Fruit fly (Drosophila melanogaster) whole organism, embryonic: ENCODE results near the gene ND-23.

Source experiments
- CG10979 ChIP-seq: fragments of 200-800 bp; sonication (Bioruptor generic); optimal IDR thresholded peaks from 2 replicates; lab custom pipeline; 2018; ENCODE audit warnings: missing biosample characterization, mild to moderate bottlenecking, missing genetic modification characterization, moderate library complexity
- CG11560 ChIP-seq: fragments of 200-800 bp; sonication (Bioruptor generic); IDR thresholded peaks from 3 replicates; pipeline ENCODE4 v1.3.6; 2022; ENCODE audit warnings: missing biosample characterization, missing genetic modification characterization
- CG1233 ChIP-seq: fragments of 200-800 bp; sonication (Bioruptor generic); optimal IDR thresholded peaks from 4 replicates; lab custom pipeline; 2018; ENCODE audit warnings: missing biosample characterization, mild to moderate bottlenecking, missing genetic modification characterization
- CG12391 ChIP-seq: fragments of 200-800 bp; sonication (Bioruptor generic); optimal IDR thresholded peaks from 3 replicates; lab custom pipeline; 2018; ENCODE audit warnings: missing biosample characterization, mild to moderate bottlenecking, missing genetic modification characterization, moderate library complexity
- CG14050 ChIP-seq: fragments of 200-800 bp; sonication (Bioruptor generic); IDR thresholded peaks from 3 replicates; pipeline ENCODE4 v1.3.6; 2022; ENCODE audit warnings: missing biosample characterization, missing genetic modification characterization
- CG15479 ChIP-seq: fragments of 200-800 bp; sonication (Bioruptor generic); optimal IDR thresholded peaks from 3 replicates; lab custom pipeline; 2019; ENCODE audit warnings: missing biosample characterization, mild to moderate bottlenecking, missing genetic modification characterization, moderate library complexity
- CG17568 ChIP-seq: fragments of 200-800 bp; sonication (Bioruptor generic); optimal IDR thresholded peaks from 2 replicates; lab custom pipeline; 2018; ENCODE audit warnings: missing biosample characterization, mild to moderate bottlenecking, missing genetic modification characterization, moderate library complexity
- CG17802 ChIP-seq: fragments of 200-800 bp; sonication (Bioruptor generic); optimal IDR thresholded peaks from 2 replicates; lab custom pipeline; 2018; ENCODE audit warnings: missing biosample characterization, mild to moderate bottlenecking, missing genetic modification characterization, moderate library complexity
- CG18764 ChIP-seq: fragments of 200-800 bp; sonication (Bioruptor generic); optimal IDR thresholded peaks from 3 replicates; lab custom pipeline; 2016; ENCODE audit warnings: missing biosample characterization, missing genetic modification characterization
- CG2116 ChIP-seq: fragments of 200-800 bp; sonication (Bioruptor generic); optimal IDR thresholded peaks from 3 replicates; lab custom pipeline; 2018; ENCODE audit warnings: missing biosample characterization, mild to moderate bottlenecking, missing genetic modification characterization
- CG42726 ChIP-seq: fragments of 200-800 bp; sonication (Bioruptor generic); IDR thresholded peaks from 2 replicates; pipeline ENCODE4 v1.3.6; 2022; ENCODE audit warnings: missing biosample characterization, missing genetic modification characterization; ENCODE audit not compliant: partially characterized antibody
- CG6689 ChIP-seq: fragments of 200-800 bp; sonication (Bioruptor generic); IDR thresholded peaks from 2 replicates; pipeline ENCODE4 v1.3.6; 2022; ENCODE audit warnings: missing biosample characterization, missing genetic modification characterization
- CG6765 ChIP-seq: fragments of 200-800 bp; sonication (Bioruptor generic); optimal IDR thresholded peaks from 3 replicates; lab custom pipeline; 2017; ENCODE audit warnings: missing biosample characterization, mild to moderate bottlenecking, missing genetic modification characterization
- CG7786 ChIP-seq: fragments of 200-800 bp; sonication (Bioruptor generic); optimal IDR thresholded peaks from 2 replicates; lab custom pipeline; 2016; ENCODE audit warnings: missing biosample characterization, missing genetic modification characterization
- Camta ChIP-seq: fragments of 200-800 bp; sonication (Bioruptor generic); optimal IDR thresholded peaks from 2 replicates; lab custom pipeline; 2016; ENCODE audit warnings: missing biosample characterization, missing genetic modification characterization
- CoRest ChIP-seq: fragments of 200-800 bp; sonication (Bioruptor generic); optimal IDR thresholded peaks from 3 replicates; lab custom pipeline; 2018; ENCODE audit warnings: missing biosample characterization, mild to moderate bottlenecking, missing genetic modification characterization, moderate library complexity
- Dref ChIP-seq: fragments of 200-800 bp; sonication (Bioruptor generic); IDR thresholded peaks from 2 replicates; pipeline ENCODE4 v1.3.6; 2022; ENCODE audit warnings: missing biosample characterization, missing genetic modification characterization
- ERR ChIP-seq: fragments of 200-800 bp; sonication (Bioruptor generic); optimal IDR thresholded peaks from 2 replicates; lab custom pipeline; 2016; ENCODE audit warnings: missing biosample characterization, missing genetic modification characterization
- HHEX ChIP-seq: fragments of 200-800 bp; sonication (Bioruptor generic); optimal IDR thresholded peaks from 3 replicates; lab custom pipeline; 2017; ENCODE audit warnings: missing biosample characterization, mild to moderate bottlenecking, missing genetic modification characterization, missing genetic modification reagents
- HLHmδ ChIP-seq: fragments of 200-800 bp; sonication (Bioruptor generic); optimal IDR thresholded peaks from 2 replicates; lab custom pipeline; 2018; ENCODE audit warnings: missing biosample characterization, mild to moderate bottlenecking, missing genetic modification characterization, moderate library complexity
- Hsf ChIP-seq: fragments of 200-800 bp; sonication (Bioruptor generic); optimal IDR thresholded peaks from 3 replicates; lab custom pipeline; 2016; ENCODE audit warnings: missing biosample characterization, missing genetic modification characterization
- MESR4 ChIP-seq: fragments of 200-800 bp; sonication (Bioruptor generic); optimal IDR thresholded peaks from 2 replicates; lab custom pipeline; 2018; ENCODE audit warnings: missing biosample characterization, mild to moderate bottlenecking, missing genetic modification characterization, moderate library complexity
- MTF-1 ChIP-seq: fragments of 200-800 bp; sonication (Bioruptor generic); optimal IDR thresholded peaks from 2 replicates; lab custom pipeline; 2018; ENCODE audit warnings: missing biosample characterization, mild to moderate bottlenecking, missing genetic modification characterization, borderline replicate concordance
- Myb ChIP-seq: fragments of 200-800 bp; sonication (Bioruptor generic); optimal IDR thresholded peaks from 2 replicates; lab custom pipeline; 2016; ENCODE audit warnings: missing biosample characterization, missing genetic modification characterization
- NFAT ChIP-seq: fragments of 200-800 bp; sonication (Bioruptor generic); IDR thresholded peaks from 2 replicates; pipeline ENCODE4 v1.3.6; 2022; ENCODE audit warnings: missing biosample characterization, missing genetic modification characterization
- Neu2 ChIP-seq: fragments of 200-800 bp; sonication (Bioruptor generic); optimal IDR thresholded peaks from 3 replicates; lab custom pipeline; 2016; ENCODE audit warnings: missing biosample characterization, missing genetic modification characterization, borderline replicate concordance
- Stat92E ChIP-seq, 3 experiments: fragments of >200 bp in 2 of 3; fragments of 200-800 bp in 1 of 3; sonication (Bioruptor generic) in 1 of 3; optimal IDR thresholded peaks; 2 replicates each; lab custom pipeline; 2017 to 2019; ENCODE audit warnings: missing biosample characterization in 3 of 3, missing genetic modification characterization in 3 of 3, mild to moderate bottlenecking in 1 of 3, moderate library complexity in 1 of 3
- az2 ChIP-seq: fragments of 200-800 bp; sonication (Bioruptor generic); optimal IDR thresholded peaks from 3 replicates; lab custom pipeline; 2016; ENCODE audit warnings: missing biosample characterization, missing genetic modification characterization
- cato ChIP-seq: fragments of 200-800 bp; sonication (Bioruptor generic); optimal IDR thresholded peaks from 2 replicates; lab custom pipeline; 2016; ENCODE audit warnings: missing biosample characterization, missing genetic modification characterization, borderline replicate concordance
- chm ChIP-seq: fragments of 200-800 bp; sonication (Bioruptor generic); IDR thresholded peaks from 2 replicates; pipeline ENCODE4 v1.3.6; 2022; ENCODE audit warnings: missing biosample characterization, missing genetic modification characterization
- da ChIP-seq: fragments of 200-800 bp; sonication (Bioruptor generic); optimal IDR thresholded peaks from 2 replicates; lab custom pipeline; 2016; ENCODE audit warnings: missing biosample characterization, missing genetic modification characterization
- ind ChIP-seq: fragments of 200-800 bp; sonication (Bioruptor generic); optimal IDR thresholded peaks from 3 replicates; lab custom pipeline; 2016; ENCODE audit warnings: missing biosample characterization, missing genetic modification characterization
- insv ChIP-seq, 2 experiments: fragments of 200-800 bp; sonication (Bioruptor generic); optimal IDR thresholded peaks; 3 replicates each; lab custom pipeline; 2016 to 2018; ENCODE audit warnings: missing biosample characterization in 2 of 2, missing genetic modification characterization in 2 of 2
- jigr1 ChIP-seq: fragments of 200-800 bp; sonication (Bioruptor generic); IDR thresholded peaks from 3 replicates; pipeline ENCODE4 v1.3.6; 2022; ENCODE audit warnings: missing biosample characterization, missing genetic modification characterization
- kay ChIP-seq: fragments of 200-800 bp; sonication (Bioruptor generic); optimal IDR thresholded peaks from 2 replicates; lab custom pipeline; 2016; ENCODE audit warnings: missing biosample characterization, missing genetic modification characterization
- nerfin-2 ChIP-seq: fragments of 200-800 bp; sonication (Bioruptor generic); IDR thresholded peaks from 2 replicates; pipeline ENCODE4 v1.3.6; 2022; ENCODE audit warnings: missing biosample characterization, missing genetic modification characterization; ENCODE audit not compliant: partially characterized antibody
- nmo ChIP-seq: fragments of 200-800 bp; sonication (Bioruptor generic); optimal IDR thresholded peaks from 2 replicates; lab custom pipeline; 2018; ENCODE audit warnings: missing biosample characterization, mild to moderate bottlenecking, missing genetic modification characterization, moderate library complexity
- pan ChIP-seq, 4 experiments: fragments of >200 bp in 3 of 4; fragments of 200-800 bp in 1 of 4; sonication (Bioruptor generic) in 1 of 4; optimal IDR thresholded peaks in 3 of 4; IDR thresholded peaks in 1 of 4; 2 replicates each; pipeline versions ENCODE4 v1.3.6 to Lab custom; 2017 to 2022; ENCODE audit warnings: missing biosample characterization in 2 of 4, missing genetic modification characterization in 2 of 4, mixed read lengths in 1 of 4
- peb ChIP-seq: fragments of 200-800 bp; sonication (Bioruptor generic); IDR thresholded peaks from 2 replicates; pipeline ENCODE4 v1.3.6; 2022; ENCODE audit warnings: missing biosample characterization, missing genetic modification characterization
- pnt ChIP-seq: fragments of 200-800 bp; sonication (Bioruptor generic); optimal IDR thresholded peaks from 3 replicates; lab custom pipeline; 2016; ENCODE audit warnings: missing biosample characterization, missing genetic modification characterization
- psq ChIP-seq: fragments of 200-800 bp; sonication (Bioruptor generic); optimal IDR thresholded peaks from 2 replicates; lab custom pipeline; 2017; ENCODE audit warnings: missing biosample characterization, missing genetic modification characterization
- tll ChIP-seq, 2 experiments: fragments of 200-800 bp in 1 of 2; fragments of >200 bp in 1 of 2; sonication (Bioruptor generic) in 1 of 2; optimal IDR thresholded peaks; 2 replicates each; lab custom pipeline; 2017 to 2019; ENCODE audit warnings: missing biosample characterization in 2 of 2, missing genetic modification characterization in 2 of 2, mild to moderate bottlenecking in 1 of 2, moderate library complexity in 1 of 2
- tna ChIP-seq: fragments of 200-800 bp; sonication (Bioruptor generic); IDR thresholded peaks from 2 replicates; pipeline ENCODE4 v1.3.6; 2022; ENCODE audit warnings: missing biosample characterization, missing genetic modification characterization; ENCODE audit not compliant: partially characterized antibody
- trem ChIP-seq: fragments of 200-800 bp; optimal IDR thresholded peaks from 3 replicates; lab custom pipeline; 2019; ENCODE audit warnings: missing biosample characterization, mild to moderate bottlenecking, missing genetic modification characterization, moderate library complexity
- twi ChIP-seq: fragments of 200-800 bp; optimal IDR thresholded peaks from 2 replicates; lab custom pipeline; 2019; ENCODE audit warnings: missing biosample characterization, mild to moderate bottlenecking, missing genetic modification characterization, moderate library complexity
- usp ChIP-seq: fragments of >200 bp; optimal IDR thresholded peaks from 2 replicates; lab custom pipeline; 2017; ENCODE audit warnings: missing biosample characterization, missing genetic modification characterization
- wek ChIP-seq: fragments of 200-800 bp; sonication (Bioruptor generic); optimal IDR thresholded peaks from 3 replicates; lab custom pipeline; 2018; ENCODE audit warnings: missing biosample characterization, mild to moderate bottlenecking, missing genetic modification characterization, moderate library complexity

ND-23 gene

dm6 chr3R:15803502-15804461, 33.1 kb downstream of the ND-23 start, which contains the start of gene alpha-Man-IIb (continued):
- TF ChIP-seq Dref (GFP tag; lab: Robert Waterston, UW) (peak; percentile 62), chm (no peak; the same call in 1 of the 2 replicates), CG18764 (GFP tag; lab: Kevin White, UChicago) (no peak), CoRest (tag; lab: Kevin White, UChicago) (peak; percentile 34), Hsf (peak; percentile 9), CG17568 (no peak), CG12391 (peak; percentile 33), jigr1 (GFP tag; lab: Robert Waterston, UW) (no peak), tna (GFP tag; lab: Robert Waterston, UW) (peak; percentile 66), nerfin-2 (peak; percentile 69), pnt (GFP tag; lab: Kevin White, UChicago) (no peak), da (GFP tag; lab: Kevin White, UChicago) (no peak), ERR (GFP tag; lab: Kevin White, UChicago) (no peak), CG6765 (peak; percentile 31), CG11560 (tag; lab: Robert Waterston, UW) (peak; percentile 98), Myb (GFP tag; lab: Kevin White, UChicago) (peak; percentile 59), Stat92E (GFP tag; optimal IDR thresholded peaks at IDR 0.05; lab: Kevin White, UChicago) (no peak), wek (GFP tag; lab: Kevin White, UChicago) (no peak), trem (tag; lab: Kevin White, UChicago) (peak; percentile 50), usp (no peak), nmo (peak; percentile 45), CG10979 (tag; lab: Kevin White, UChicago) (no peak), CG17802 (tag; lab: Kevin White, UChicago) (no peak), insv (GFP tag; optimal IDR thresholded peaks at IDR 0.05; lab: Kevin White, UChicago) (peak in 1 of 2 experiments; percentile 5), HLHmδ (no peak), MESR4 (GFP tag; lab: Kevin White, UChicago) (peak; percentile 27), CG1233 (peak; percentile 6), CG2116 (GFP tag; lab: Kevin White, UChicago) (peak; percentile 59), az2 (no peak), MTF-1 (GFP tag; lab: Kevin White, UChicago) (no peak), twi (peak; percentile 23), HHEX (GFP tag; lab: Kevin White, UChicago) (peak; percentile 13), ind (no peak), CG14050 (no peak), pan (optimal IDR thresholded peaks at IDR 0.05; lab: Kevin White, UChicago) (no peak), pan (GFP tag; optimal IDR thresholded peaks at IDR 0.05 in 1 of 2, IDR thresholded peaks at IDR 0.05 in 1 of 2) (peak in 1 of 2 experiments; percentile 48), CG6689 (GFP tag; lab: Robert Waterston, UW) (no peak), psq (GFP tag; lab: Kevin White, UChicago) (no peak), Camta (peak; percentile 22), kay (peak; percentile 33), cato (GFP tag; lab: Kevin White, UChicago) (no peak), Neu2 (GFP tag; lab: Kevin White, UChicago) (no peak), NFAT (GFP tag; lab: Robert Waterston, UW) (peak; percentile 24; the same call in 1 of the 2 replicates), CG42726 (GFP tag; lab: Robert Waterston, UW) (peak; percentile 62; the same call in 1 of the 2 replicates), peb (no peak), CG7786 (GFP tag; lab: Kevin White, UChicago) (no peak), CG15479 (GFP tag; lab: Kevin White, UChicago) (no peak), tll (GFP tag; optimal IDR thresholded peaks at IDR 0.05; lab: Kevin White, UChicago) (no peak)
